Fruit fly (Drosophila melanogaster) whole organism, adult: ENCODE data around the gene Dsor1.

Source experiments
- CG1620 ChIP-seq: fragments of 200-800 bp; sonication (Bioruptor generic); optimal IDR thresholded peaks from 2 replicates; lab custom pipeline; 2016; ENCODE audit warnings: missing biosample characterization, missing genetic modification characterization
- cic ChIP-seq: fragments of 200-800 bp; sonication (Bioruptor generic); optimal IDR thresholded peaks from 2 replicates; lab custom pipeline; 2017; ENCODE audit warnings: missing biosample characterization, mild to moderate bottlenecking, missing genetic modification characterization, moderate library complexity

- TF ChIP-seq cic: no peak
- TF ChIP-seq CG1620 (GFP tag; lab: Kevin White, UChicago): no peak
These were observed 39.2 kb downstream of the Dsor1 start for dm6 chrX:9286386-9286785.
